Worm (Caenorhabditis elegans): ENCODE measurements around the gene C28D4.8.

DNA sequence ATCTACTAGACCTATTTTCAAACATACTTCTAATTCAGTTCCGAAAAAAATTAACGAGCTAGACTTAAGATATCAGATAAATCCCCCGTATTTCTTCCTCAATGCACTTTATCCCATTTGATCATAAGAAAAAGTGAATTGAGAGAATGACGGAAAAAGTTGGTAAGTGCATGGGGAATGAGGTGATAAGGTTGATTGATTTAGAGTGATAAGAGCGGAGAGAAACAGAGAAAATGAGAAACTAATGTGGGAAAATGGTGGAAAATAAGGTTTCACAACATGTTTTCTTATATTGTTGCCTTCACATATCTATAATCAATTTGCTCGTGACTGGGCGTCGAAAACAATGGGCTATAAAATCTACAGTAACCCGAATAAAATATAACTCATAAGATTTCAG lies 12.5 kb downstream of the C28D4.8 start:
- peak; percentile 50 for TF ChIP-seq elt-2 (tag; optimal IDR thresholded peaks at IDR 0.05)
- no peak for TF ChIP-seq nhr-11 (tag; optimal IDR thresholded peaks at IDR 0.05)
- peak; percentile 40 for TF ChIP-seq mep-1 (tag; optimal IDR thresholded peaks at IDR 0.05)
- TF ChIP-seq C34B4.2 (tag; optimal IDR thresholded peaks at IDR 0.05) = no peak
- no peak for TF ChIP-seq fos-1 (tag; optimal IDR thresholded peaks at IDR 0.05)
- TF ChIP-seq zag-1 (tag; optimal IDR thresholded peaks at IDR 0.05) = no peak
- no peak for TF ChIP-seq efl-1 (optimal IDR thresholded peaks at IDR 0.05)
- no peak for TF ChIP-seq efl-1 (GFP tag; optimal IDR thresholded peaks at IDR 0.05 in 1 of 2)
- peak; percentile 18 for TF ChIP-seq nhr-90 (tag; optimal IDR thresholded peaks at IDR 0.05; ENCODE audit: poor library complexity)
